Worm (Caenorhabditis elegans): ENCODE measurements around the gene gpa-9.

- TF ChIP-seq nhr-90 (tag; optimal IDR thresholded peaks at IDR 0.05; ENCODE audit: poor library complexity) (no peak), nhr-77 (tag; optimal IDR thresholded peaks at IDR 0.05) (no peak), elt-3 (tag; optimal IDR thresholded peaks at IDR 0.05) (no peak), C34B4.2 (tag; optimal IDR thresholded peaks at IDR 0.05) (no peak), lsy-2 (tag; optimal IDR thresholded peaks at IDR 0.05) (no peak), fos-1 (tag; optimal IDR thresholded peaks at IDR 0.05) (no peak), nhr-12 (tag; optimal IDR thresholded peaks at IDR 0.05) (no peak), egl-27 (tag; optimal IDR thresholded peaks at IDR 0.05) (no peak), skn-1 (tag; optimal IDR thresholded peaks at IDR 0.05) (no peak), elt-2 (tag; optimal IDR thresholded peaks at IDR 0.05) (no peak), lin-13 (GFP tag; optimal IDR thresholded peaks at IDR 0.05) (no peak), fkh-4 (tag; optimal IDR thresholded peaks at IDR 0.05; ENCODE audit: borderline replicate concordance) (no peak), mep-1 (tag; optimal IDR thresholded peaks at IDR 0.05) (no peak)
Measured at ce11 chrV:12633046-12633445, 16.1 kb downstream of the gpa-9 start.

Data from whole organism, L1 larva.